Worm (Caenorhabditis elegans) whole organism, L4 larva: ENCODE results near the gene sru-20.

Source experiments
- F10B5.3 ChIP-seq: sonication (generic microtip); optimal IDR thresholded peaks from 2 replicates; lab custom pipeline; 2016; ENCODE audit warnings: mild to moderate bottlenecking, missing genetic modification characterization, missing compliant biosample characterization
- F26F4.8 ChIP-seq: fragments of 200-800 bp; sonication (Bioruptor generic); conservative IDR thresholded peaks from 2 replicates; pipeline ENCODE4 v1.3.6; 2022; ENCODE audit warnings: missing genetic modification characterization, missing compliant biosample characterization
- T20F7.1 ChIP-seq: fragments of 200-800 bp; sonication (Bioruptor generic); optimal IDR thresholded peaks from 2 replicates; lab custom pipeline; 2018; ENCODE audit warnings: mild to moderate bottlenecking, missing genetic modification characterization, missing compliant biosample characterization
- aha-1 ChIP-seq: fragments of 150-350 bp; peaks from one replicate; lab custom pipeline; 2014; ENCODE audit warnings: missing biosample characterization, missing genetic modification characterization
- aly-2 ChIP-seq: sonication (generic microtip); optimal IDR thresholded peaks from 2 replicates; lab custom pipeline; 2018; ENCODE audit warnings: missing biosample characterization, missing genetic modification characterization
- ceh-20 ChIP-seq: fragments of 200-800 bp; sonication (Bioruptor generic); IDR thresholded peaks from 2 replicates; pipeline ENCODE4 v1.3.6; 2022; ENCODE audit warnings: missing genetic modification reagents, missing genetic modification characterization, missing compliant biosample characterization
- ceh-28 ChIP-seq: fragments of 150-350 bp; optimal IDR thresholded peaks from 2 replicates; lab custom pipeline; 2014; ENCODE audit warnings: missing biosample characterization, missing genetic modification reagents, missing genetic modification characterization
- daf-16 ChIP-seq, 3 experiments: sonication (generic microtip); optimal IDR thresholded peaks; 2 replicates each; lab custom pipeline; 2016 to 2017; ENCODE audit warnings: missing genetic modification characterization in 3 of 3, missing genetic modification reagents in 3 of 3, mild to moderate bottlenecking in 2 of 3, missing compliant biosample characterization in 2 of 3, missing biosample characterization in 1 of 3, moderate library complexity in 1 of 3
- daf-19 ChIP-seq: fragments of 200-800 bp; sonication (Bioruptor generic); conservative IDR thresholded peaks from 2 replicates; pipeline ENCODE4 v1.3.6; 2022; ENCODE audit warnings: missing genetic modification characterization, missing compliant biosample characterization
- daf-8 ChIP-seq: fragments of 200-800 bp; sonication (Bioruptor generic); IDR thresholded peaks from 2 replicates; pipeline ENCODE4 v1.3.6; 2022; ENCODE audit warnings: missing genetic modification characterization, missing compliant biosample characterization
- dmd-6 ChIP-seq: fragments of 200-800 bp; sonication (Bioruptor generic); IDR thresholded peaks from 2 replicates; pipeline ENCODE4 v1.3.6; 2022; ENCODE audit warnings: missing genetic modification reagents, missing genetic modification characterization, missing compliant biosample characterization
- dmd-8 ChIP-seq: fragments of 200-800 bp; sonication (Bioruptor generic); IDR thresholded peaks from 2 replicates; pipeline ENCODE4 v1.3.6; 2022; ENCODE audit warnings: missing genetic modification characterization, missing compliant biosample characterization
- dpl-1 ChIP-seq: fragments of 150-350 bp; optimal IDR thresholded peaks from 2 replicates; lab custom pipeline; 2014; ENCODE audit warnings: missing biosample characterization, missing genetic modification reagents, missing genetic modification characterization
- dve-1 ChIP-seq: sonication (generic microtip); optimal IDR thresholded peaks from 2 replicates; lab custom pipeline; 2017; ENCODE audit warnings: antibody characterized with exemption, mild to moderate bottlenecking, missing genetic modification characterization, missing compliant biosample characterization; ENCODE audit not compliant: insufficient read depth
- gei-8 ChIP-seq: fragments of 200-800 bp; sonication (Bioruptor generic); optimal IDR thresholded peaks from 2 replicates; lab custom pipeline; 2018; ENCODE audit warnings: mild to moderate bottlenecking, missing genetic modification characterization, missing compliant biosample characterization
- hif-1 ChIP-seq, 2 experiments: sonication (generic microtip); optimal IDR thresholded peaks; 2 replicates each; lab custom pipeline; 2016 to 2017; ENCODE audit warnings: missing compliant biosample characterization in 2 of 2, missing genetic modification characterization in 2 of 2, missing genetic modification reagents in 2 of 2, missing genotype in 2 of 2, mild to moderate bottlenecking in 1 of 2
- hlh-30 ChIP-seq: sonication (generic microtip); optimal IDR thresholded peaks from 2 replicates; lab custom pipeline; 2017; ENCODE audit warnings: antibody characterized with exemption, mild to moderate bottlenecking, missing genetic modification characterization, missing compliant biosample characterization; ENCODE audit not compliant: insufficient read depth
- lin-15B ChIP-seq: fragments of 150-350 bp; sonication (generic microtip); optimal IDR thresholded peaks from 3 replicates; lab custom pipeline; 2014; ENCODE audit warnings: missing biosample characterization, missing genetic modification characterization
- lin-29 ChIP-seq: fragments of 200-800 bp; sonication (Bioruptor generic); IDR thresholded peaks from 2 replicates; pipeline ENCODE4 v1.3.6; 2022; ENCODE audit warnings: missing genetic modification reagents, missing genetic modification characterization, missing compliant biosample characterization
- lir-3 ChIP-seq: sonication (generic microtip); optimal IDR thresholded peaks from 2 replicates; lab custom pipeline; 2016; ENCODE audit warnings: mild to moderate bottlenecking, missing genetic modification characterization, missing compliant biosample characterization
- madf-9 ChIP-seq: fragments of 200-800 bp; sonication (Bioruptor generic); conservative IDR thresholded peaks from 2 replicates; pipeline ENCODE4 v1.3.6; 2022; ENCODE audit warnings: missing genetic modification reagents, missing genetic modification characterization, missing compliant biosample characterization
- mdl-1 ChIP-seq, 2 experiments: fragments of 150-350 bp in 1 of 2; sonication (generic microtip) in 1 of 2; optimal IDR thresholded peaks; 2 replicates each; lab custom pipeline; 2014 to 2017; ENCODE audit warnings: missing biosample characterization in 2 of 2, missing genetic modification characterization in 2 of 2
- mep-1 ChIP-seq: fragments of 150-350 bp; sonication (generic microtip); optimal IDR thresholded peaks from 3 replicates; lab custom pipeline; 2014; ENCODE audit warnings: missing biosample characterization, missing genetic modification characterization
- mxl-3 ChIP-seq: fragments of 200-800 bp; sonication (Bioruptor generic); optimal IDR thresholded peaks from 2 replicates; lab custom pipeline; 2018; ENCODE audit warnings: mild to moderate bottlenecking, missing genetic modification characterization, missing compliant biosample characterization
- nhr-11 ChIP-seq: fragments of 150-350 bp; optimal IDR thresholded peaks from 2 replicates; lab custom pipeline; 2014; ENCODE audit warnings: missing biosample characterization, missing genetic modification characterization
- nhr-28 ChIP-seq: fragments of 150-350 bp; optimal IDR thresholded peaks from 2 replicates; lab custom pipeline; 2014; ENCODE audit warnings: missing biosample characterization, missing genetic modification characterization
- nhr-41 ChIP-seq: fragments of 200-800 bp; sonication (Bioruptor generic); IDR thresholded peaks from 2 replicates; pipeline ENCODE4 v1.3.6; 2022; ENCODE audit warnings: missing genetic modification reagents, missing genetic modification characterization, missing compliant biosample characterization
- nhr-6 ChIP-seq: fragments of 150-350 bp; optimal IDR thresholded peaks from 2 replicates; lab custom pipeline; 2014; ENCODE audit warnings: missing biosample characterization, missing genetic modification characterization
- nhr-76 ChIP-seq: fragments of 150-350 bp; optimal IDR thresholded peaks from 2 replicates; lab custom pipeline; 2014; ENCODE audit warnings: missing biosample characterization, missing genetic modification characterization
- pqm-1 ChIP-seq: sonication (generic microtip); optimal IDR thresholded peaks from 2 replicates; lab custom pipeline; 2017; ENCODE audit warnings: missing biosample characterization, missing genetic modification characterization
- sdz-12 ChIP-seq: fragments of 200-800 bp; sonication (Bioruptor generic); optimal IDR thresholded peaks from 2 replicates; lab custom pipeline; 2018; ENCODE audit warnings: mild to moderate bottlenecking, missing genetic modification characterization, missing compliant biosample characterization
- snpc-4 ChIP-seq: fragments of 150-350 bp; optimal IDR thresholded peaks from 2 replicates; lab custom pipeline; 2014; ENCODE audit warnings: missing biosample characterization, missing genetic modification characterization
- spr-3 ChIP-seq: fragments of 200-800 bp; sonication (Bioruptor generic); optimal IDR thresholded peaks from 2 replicates; lab custom pipeline; 2018; ENCODE audit warnings: mild to moderate bottlenecking, missing genetic modification characterization, missing compliant biosample characterization
- unc-62 ChIP-seq, 3 experiments: fragments of 150-350 bp in 1 of 3; sonication (generic microtip); optimal IDR thresholded peaks in 2 of 3; peaks in 1 of 3; 1 replicate in 1 of 3; 2 replicates in 2 of 3; lab custom pipeline; 2014 to 2017; ENCODE audit warnings: missing biosample characterization in 3 of 3, missing genetic modification characterization in 3 of 3, missing genetic modification reagents in 3 of 3, missing genotype in 1 of 3
- zip-11 ChIP-seq: fragments of 200-800 bp; sonication (Bioruptor generic); IDR thresholded peaks from 2 replicates; pipeline ENCODE4 v1.3.6; 2022; ENCODE audit warnings: missing genetic modification characterization, missing compliant biosample characterization

sru-20 gene

DNA sequence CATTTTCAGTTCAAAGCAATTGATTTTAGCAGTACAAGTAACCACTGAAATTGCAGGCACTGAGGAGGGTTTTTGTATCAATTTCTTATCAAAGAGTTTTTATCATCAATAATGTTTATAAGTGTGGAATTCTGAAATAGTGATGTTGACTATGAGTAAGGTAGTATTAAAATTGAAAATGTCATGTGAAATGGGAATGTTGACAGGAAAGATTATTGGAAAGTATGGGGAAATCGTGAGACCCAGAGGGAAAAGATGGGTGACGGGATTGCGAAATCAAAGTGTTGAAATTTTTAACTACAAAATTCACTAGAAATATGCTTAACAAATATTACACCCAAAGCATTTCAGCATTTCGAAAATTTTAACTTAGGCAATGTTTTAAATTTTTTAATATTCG, 31.9 kb downstream of the sru-20 start, which contains the start of gene F53B2.8 (continued):
- peak; percentile 88 for TF ChIP-seq pqm-1 (tag; lab: Kevin White, UChicago)
- TF ChIP-seq daf-16 (GFP tag; optimal IDR thresholded peaks at IDR 0.05; lab: Kevin White, UChicago), result peak in 1 of 2 experiments; percentile 40
- peak; percentile 98 for TF ChIP-seq daf-16 (tag; optimal IDR thresholded peaks at IDR 0.05; lab: Kevin White, UChicago)
- TF ChIP-seq nhr-6 (tag; lab: Kevin White, UChicago), result peak; percentile 95
- TF ChIP-seq gei-8 (GFP tag; lab: Kevin White, UChicago), result no peak
- TF ChIP-seq nhr-41 (GFP tag; lab: Robert Waterston, UW), result no peak
- peak; percentile 81 for TF ChIP-seq dmd-6 (GFP tag; lab: Robert Waterston, UW)
- no peak for TF ChIP-seq snpc-4 (tag; lab: Kevin White, UChicago)
- TF ChIP-seq dpl-1 (GFP tag; lab: Kevin White, UChicago), result peak; percentile 15
- TF ChIP-seq F10B5.3, result no peak
- peak; percentile 10 for TF ChIP-seq mxl-3 (GFP tag; lab: Kevin White, UChicago)
- peak; percentile 73 for TF ChIP-seq dve-1 (tag; lab: Kevin White, UChicago)
- peak; percentile 10 for TF ChIP-seq nhr-11
- TF ChIP-seq hlh-30 (tag; lab: Kevin White, UChicago), result peak; percentile 67
- TF ChIP-seq lin-29 (GFP tag; lab: Robert Waterston, UW), result no peak
- TF ChIP-seq sdz-12, result no peak
- no peak for TF ChIP-seq mep-1 (tag; lab: Kevin White, UChicago)
- TF ChIP-seq nhr-28 (tag; lab: Kevin White, UChicago), result peak; percentile 99
- peak; percentile 50 for TF ChIP-seq T20F7.1 (GFP tag; lab: Kevin White, UChicago)
- TF ChIP-seq madf-9 (GFP tag; lab: Robert Waterston, UW), result no peak

- TF ChIP-seq lir-3, result no peak
- TF ChIP-seq daf-8 (GFP tag; lab: Robert Waterston, UW), result no peak
- no peak for TF ChIP-seq gei-8 (GFP tag; lab: Kevin White, UChicago)
- TF ChIP-seq snpc-4 (tag; lab: Kevin White, UChicago), result no peak
Measured at ce11 chrIV:12531047-12531446, 35.8 kb downstream of the sru-20 start, which contains the start of gene F53B2.5. TSS of gene F53B2.5 (minus strand) at chrIV:12531147.

- TF ChIP-seq aha-1 (tag; lab: Kevin White, UChicago) (peak; percentile 21), unc-62 (GFP tag; optimal IDR thresholded peaks at IDR 0.05 in 1 of 2; lab: Kevin White, UChicago) (no peak), unc-62 (tag; optimal IDR thresholded peaks at IDR 0.05; lab: Kevin White, UChicago) (no peak), dmd-8 (GFP tag; lab: Robert Waterston, UW) (no peak), F26F4.8 (GFP tag; lab: Robert Waterston, UW) (no peak), ceh-28 (no peak), aly-2 (no peak)
Measured at ce11 chrIV:12531464-12531863, 36.2 kb downstream of the sru-20 start.

DNA sequence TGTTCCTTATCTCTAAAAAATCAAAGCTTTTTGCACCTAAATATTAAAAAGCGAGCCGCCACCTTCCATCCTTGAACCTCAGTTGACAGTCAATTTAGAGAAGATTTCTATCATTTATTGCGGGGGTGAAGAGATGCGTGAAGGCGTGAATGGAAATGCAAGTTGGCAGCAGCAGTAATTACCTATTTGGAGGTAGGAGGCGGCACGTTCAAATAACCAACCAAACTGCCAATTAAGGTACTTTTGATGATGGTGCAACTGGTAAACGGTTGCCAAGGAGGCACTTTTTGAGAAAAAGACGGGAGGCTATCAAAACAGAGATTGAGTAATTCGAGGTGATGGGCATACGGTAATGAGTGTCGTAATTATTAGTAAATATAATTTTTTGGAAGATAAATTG, 41.1 kb downstream of the sru-20 start:
- no peak for TF ChIP-seq mep-1 (tag; lab: Kevin White, UChicago)
- no peak for TF ChIP-seq zip-11 (GFP tag; lab: Robert Waterston, UW)
- TF ChIP-seq lin-15B (tag; lab: Kevin White, UChicago), result no peak
- TF ChIP-seq ceh-28, result no peak

DNA sequence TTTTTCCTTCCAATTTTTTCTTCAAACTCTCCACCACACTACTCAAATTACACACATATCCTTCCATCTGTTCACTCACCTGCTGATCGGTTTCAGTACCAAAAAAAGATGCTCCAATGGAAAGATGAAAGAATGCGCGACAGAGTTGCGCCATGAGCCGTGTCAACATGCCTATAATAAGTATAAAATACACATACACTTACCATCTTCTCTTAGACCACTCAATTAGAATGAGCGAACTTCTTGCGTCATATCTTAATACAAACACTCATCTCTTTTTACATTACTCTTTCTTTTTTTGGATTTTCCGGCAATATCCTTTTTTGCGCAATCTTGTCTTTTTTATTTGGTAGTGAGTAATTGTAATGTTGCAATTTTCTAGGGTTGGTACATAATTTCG, 42.4 kb downstream of the sru-20 start:
- TF ChIP-seq daf-19 (GFP tag; lab: Robert Waterston, UW) (no peak), hif-1 (tag; optimal IDR thresholded peaks at IDR 0.05; lab: Kevin White, UChicago) (no peak), aha-1 (tag; lab: Kevin White, UChicago) (peak; percentile 67), lir-3 (no peak), spr-3 (GFP tag; lab: Kevin White, UChicago) (no peak), mdl-1 (tag; optimal IDR thresholded peaks at IDR 0.05; lab: Kevin White, UChicago) (no peak), ceh-20 (GFP tag; lab: Robert Waterston, UW) (no peak), nhr-76 (tag; lab: Kevin White, UChicago) (no peak), unc-62 (GFP tag; optimal IDR thresholded peaks at IDR 0.05 in 1 of 2; lab: Kevin White, UChicago) (peak in 1 of 2 experiments; percentile 57), unc-62 (tag; optimal IDR thresholded peaks at IDR 0.05; lab: Kevin White, UChicago) (no peak)
